Fruit fly (Drosophila melanogaster): ENCODE measurements around the gene Naa15-16.
A peak's percentile ranks its signal among the peaks of the same experiment; 100 is the strongest.

The Naa15-16 gene

dm6 chrX:19497782-19498440, 18.1 kb downstream of the Naa15-16 start (continued):
- TF ChIP-seq Hey (tag; optimal IDR thresholded peaks at IDR 0.05): no peak
- no peak for TF ChIP-seq en (GFP tag; optimal IDR thresholded peaks at IDR 0.05)
- no peak for TF ChIP-seq CG14667 (GFP tag; IDR thresholded peaks at IDR 0.05)
- no peak for TF ChIP-seq lbe (GFP tag; optimal IDR thresholded peaks at IDR 0.05)
- no peak for TF ChIP-seq Doc3 (GFP tag; IDR thresholded peaks at IDR 0.05; ENCODE audit: partially characterized antibody)
- TF ChIP-seq CG2889 (GFP tag; IDR thresholded peaks at IDR 0.05): no peak
- TF ChIP-seq pzg (GFP tag; optimal IDR thresholded peaks at IDR 0.05): peak; percentile 15
- no peak for TF ChIP-seq CG31365 (tag; optimal IDR thresholded peaks at IDR 0.05)
- no peak for TF ChIP-seq CG6654 (GFP tag; optimal IDR thresholded peaks at IDR 0.05)
- TF ChIP-seq Side (GFP tag; optimal IDR thresholded peaks at IDR 0.05): no peak
- no peak for TF ChIP-seq Usf (GFP tag; optimal IDR thresholded peaks at IDR 0.05)
- no peak for TF ChIP-seq CG9876 (GFP tag; optimal IDR thresholded peaks at IDR 0.05)
- TF ChIP-seq CG14710 (tag; optimal IDR thresholded peaks at IDR 0.05): no peak
- no peak for TF ChIP-seq CG17568 (GFP tag; optimal IDR thresholded peaks at IDR 0.05)
- peak; percentile 89 for TF ChIP-seq CG32532 (GFP tag; IDR thresholded peaks at IDR 0.05)
- TF ChIP-seq CG17385 (GFP tag; optimal IDR thresholded peaks at IDR 0.05): no peak
- TF ChIP-seq CG6683 (GFP tag; optimal IDR thresholded peaks at IDR 0.05): no peak
- no peak for TF ChIP-seq eve (GFP tag; optimal IDR thresholded peaks at IDR 0.05)
- TF ChIP-seq CG8089 (GFP tag; optimal IDR thresholded peaks at IDR 0.05): no peak
- TF ChIP-seq pita (GFP tag; optimal IDR thresholded peaks at IDR 0.05): no peak
- no peak for TF ChIP-seq p53 (GFP tag; optimal IDR thresholded peaks at IDR 0.05)
- TF ChIP-seq CG4707 (GFP tag; optimal IDR thresholded peaks at IDR 0.05): no peak
- TF ChIP-seq CG9215 (GFP tag; IDR thresholded peaks at IDR 0.05): no peak
- peak; percentile 98 for TF ChIP-seq Deaf1 (tag; optimal IDR thresholded peaks at IDR 0.05)
- TF ChIP-seq Awh (GFP tag; IDR thresholded peaks at IDR 0.05): no peak
- no peak for TF ChIP-seq Dip3 (GFP tag; optimal IDR thresholded peaks at IDR 0.05)
- TF ChIP-seq aop (GFP tag; IDR thresholded peaks at IDR 0.05): no peak
- peak; percentile 75 for TF ChIP-seq Med (GFP tag)
- no peak for TF ChIP-seq ap (GFP tag; IDR thresholded peaks at IDR 0.05)
- no peak for TF ChIP-seq CG16813 (GFP tag; IDR thresholded peaks at IDR 0.05; ENCODE audit: partially characterized antibody)
- peak; percentile 78 for TF ChIP-seq gro (GFP tag; optimal IDR thresholded peaks at IDR 0.05)
- TF ChIP-seq psq (GFP tag; optimal IDR thresholded peaks at IDR 0.05): no peak
- no peak for TF ChIP-seq Dfd (GFP tag; optimal IDR thresholded peaks at IDR 0.05)
- TF ChIP-seq CG8290 (GFP tag; optimal IDR thresholded peaks at IDR 0.05): no peak
- peak in 1 of 2 experiments; percentile 87 for TF ChIP-seq CG8290 (tag; optimal IDR thresholded peaks at IDR 0.05)
- no peak for TF ChIP-seq pum (GFP tag; optimal IDR thresholded peaks at IDR 0.05)
- no peak for TF ChIP-seq CG10654 (GFP tag; optimal IDR thresholded peaks at IDR 0.05)
- no peak for TF ChIP-seq CG16863 (GFP tag; optimal IDR thresholded peaks at IDR 0.05)
- no peak for TF ChIP-seq stwl (tag; optimal IDR thresholded peaks at IDR 0.05)
- no peak for TF ChIP-seq CG7357 (GFP tag; IDR thresholded peaks at IDR 0.05)
- TF ChIP-seq vfl (GFP tag; optimal IDR thresholded peaks at IDR 0.05): no peak
- peak; percentile 54 for TF ChIP-seq sd (tag; optimal IDR thresholded peaks at IDR 0.05)
- no peak for TF ChIP-seq CG4424 (GFP tag; optimal IDR thresholded peaks at IDR 0.05)
- no peak for TF ChIP-seq ab (GFP tag; optimal IDR thresholded peaks at IDR 0.05)
- TF ChIP-seq Ravus (GFP tag; IDR thresholded peaks at IDR 0.05): no peak
- peak; percentile 75 for TF ChIP-seq mirr (GFP tag; optimal IDR thresholded peaks at IDR 0.05)
- no peak for TF ChIP-seq CG1233 (GFP tag; optimal IDR thresholded peaks at IDR 0.05)
- no peak for TF ChIP-seq CG2199 (GFP tag; IDR thresholded peaks at IDR 0.05)
- no peak for TF ChIP-seq tio (GFP tag; optimal IDR thresholded peaks at IDR 0.05)
- no peak for TF ChIP-seq CG17612 (GFP tag; IDR thresholded peaks at IDR 0.05)
- TF ChIP-seq zfh1 (GFP tag; IDR thresholded peaks at IDR 0.05): no peak
- no peak for TF ChIP-seq CG18011 (GFP tag; optimal IDR thresholded peaks at IDR 0.05)

Measured in whole organism, embryonic.